Fruit fly (Drosophila melanogaster) whole organism, adult: ENCODE measurements around the gene Fum3.

Source experiments
- CG1620 ChIP-seq: fragments of 200-800 bp; sonication (Bioruptor generic); optimal IDR thresholded peaks from 2 replicates; lab custom pipeline; 2016; ENCODE audit warnings: missing biosample characterization, missing genetic modification characterization
- CG33017 ChIP-seq: fragments of 200-800 bp; sonication (Bioruptor generic); optimal IDR thresholded peaks from 2 replicates; lab custom pipeline; 2018; ENCODE audit warnings: missing biosample characterization, mild to moderate bottlenecking, missing genetic modification characterization, moderate library complexity
- bab1 ChIP-seq: fragments of 200-800 bp; sonication (Bioruptor generic); optimal IDR thresholded peaks from 3 replicates; lab custom pipeline; 2019; ENCODE audit warnings: missing biosample characterization, mild to moderate bottlenecking, missing genetic modification characterization, moderate library complexity
- kay ChIP-seq: fragments of 200-800 bp; sonication (Bioruptor generic); peaks from one replicate; lab custom pipeline; 2016; ENCODE audit warnings: missing biosample characterization, missing genetic modification characterization, borderline replicate concordance

dm6 chr3L:11435376-11435775 lies 30.3 kb downstream of the Fum3 start, which contains the start of gene CG6149:
- TF ChIP-seq bab1 (GFP tag; lab: Kevin White, UChicago) (no peak), CG33017 (tag; lab: Kevin White, UChicago) (no peak), CG1620 (GFP tag; lab: Kevin White, UChicago) (no peak), kay (no peak)
